Worm (Caenorhabditis elegans) whole organism, L1 larva: ENCODE results near the gene nlp-18.

Source experiments
- alr-1 ChIP-seq: fragments of 200-800 bp; sonication (Bioruptor generic); optimal IDR thresholded peaks from 2 replicates; lab custom pipeline; 2018; ENCODE audit warnings: borderline replicate concordance, mild to moderate bottlenecking, missing genetic modification characterization, missing compliant biosample characterization
- ama-1 ChIP-seq: fragments of 150-350 bp; optimal IDR thresholded peaks from 2 replicates; lab custom pipeline; 2014
- blmp-1 ChIP-seq: fragments of 150-350 bp; optimal IDR thresholded peaks from 2 replicates; lab custom pipeline; 2014; ENCODE audit warnings: missing biosample characterization, missing genetic modification characterization
- ceh-63 ChIP-seq: fragments of 200-800 bp; sonication (Bioruptor generic); optimal IDR thresholded peaks from 2 replicates; lab custom pipeline; 2018; ENCODE audit warnings: mild to moderate bottlenecking, missing genetic modification characterization, missing compliant biosample characterization
- ceh-82 ChIP-seq, 3 experiments: fragments of 150-350 bp in 1 of 3; sonication (generic microtip) in 2 of 3; optimal IDR thresholded peaks; 2 replicates each; lab custom pipeline; 2014 to 2017; ENCODE audit warnings: missing biosample characterization in 3 of 3, missing genetic modification characterization in 3 of 3
- dpl-1 ChIP-seq, 3 experiments: fragments of 150-350 bp in 2 of 3; sonication (generic microtip) in 1 of 3; optimal IDR thresholded peaks; 2 replicates each; lab custom pipeline; 2014 to 2017; ENCODE audit warnings: missing biosample characterization in 3 of 3, missing genetic modification characterization in 3 of 3, missing genetic modification reagents in 3 of 3
- dsc-1 ChIP-seq: sonication (generic microtip); optimal IDR thresholded peaks from 2 replicates; lab custom pipeline; 2016; ENCODE audit warnings: mild to moderate bottlenecking, missing genetic modification characterization, missing compliant biosample characterization
- efl-1 ChIP-seq, 4 experiments: fragments of 150-350 bp; optimal IDR thresholded peaks in 3 of 4; peaks in 1 of 4; 1 replicate in 1 of 4; 2 replicates in 3 of 4; lab custom pipeline; 2014; ENCODE audit warnings: missing biosample characterization in 2 of 4, missing genetic modification characterization in 2 of 4, missing genetic modification reagents in 2 of 4
- elt-3 ChIP-seq, 6 experiments: fragments of 150-350 bp in 1 of 6; sonication (generic microtip); optimal IDR thresholded peaks; 2 replicates each; lab custom pipeline; 2017 to 2018; ENCODE audit warnings: missing biosample characterization in 6 of 6, missing genetic modification characterization in 6 of 6, inconsistent platforms in 1 of 6
- fkh-10 ChIP-seq: sonication (generic microtip); optimal IDR thresholded peaks from 2 replicates; lab custom pipeline; 2017; ENCODE audit warnings: missing biosample characterization, missing genetic modification reagents, missing genetic modification characterization
- fkh-4 ChIP-seq: sonication (generic microtip); optimal IDR thresholded peaks from 2 replicates; lab custom pipeline; 2016; ENCODE audit warnings: missing compliant biosample characterization, missing genetic modification characterization, borderline replicate concordance
- fkh-8 ChIP-seq: sonication (generic microtip); optimal IDR thresholded peaks from 2 replicates; lab custom pipeline; 2016; ENCODE audit warnings: mild to moderate bottlenecking, missing genetic modification characterization, missing compliant biosample characterization
- fos-1 ChIP-seq: fragments of 150-350 bp; optimal IDR thresholded peaks from 2 replicates; lab custom pipeline; 2014; ENCODE audit warnings: missing biosample characterization, missing genetic modification characterization
- lin-13 ChIP-seq: fragments of 150-350 bp; optimal IDR thresholded peaks from 2 replicates; lab custom pipeline; 2014; ENCODE audit warnings: missing biosample characterization, missing genetic modification reagents, missing genetic modification characterization
- lin-14 ChIP-seq: fragments of 200-800 bp; sonication (Bioruptor generic); optimal IDR thresholded peaks from 2 replicates; lab custom pipeline; 2018; ENCODE audit warnings: mild to moderate bottlenecking, missing genetic modification characterization, moderate library complexity, missing compliant biosample characterization
- lin-35 ChIP-seq, 2 experiments: fragments of 150-350 bp; optimal IDR thresholded peaks; 2 replicates each; lab custom pipeline; 2014; ENCODE audit warnings: missing biosample characterization in 2 of 2, missing genetic modification characterization in 2 of 2, missing genetic modification reagents in 2 of 2
- lir-3 ChIP-seq: sonication (generic microtip); optimal IDR thresholded peaks from 2 replicates; lab custom pipeline; 2016; ENCODE audit warnings: mild to moderate bottlenecking, missing genetic modification characterization, moderate library complexity, missing compliant biosample characterization; ENCODE audit not compliant: poor library complexity
- mdl-1 ChIP-seq, 2 experiments: fragments of 150-350 bp; optimal IDR thresholded peaks; 2 replicates each; lab custom pipeline; 2014 to 2017; ENCODE audit warnings: missing biosample characterization in 2 of 2, missing genetic modification characterization in 2 of 2, inconsistent platforms in 1 of 2
- mep-1 ChIP-seq: fragments of 150-350 bp; optimal IDR thresholded peaks from 2 replicates; lab custom pipeline; 2014; ENCODE audit warnings: missing biosample characterization, missing genetic modification characterization
- nhr-20 ChIP-seq: sonication (generic microtip); optimal IDR thresholded peaks from 2 replicates; lab custom pipeline; 2016; ENCODE audit warnings: mild to moderate bottlenecking, missing genetic modification characterization, missing compliant biosample characterization
- nhr-237 ChIP-seq: fragments of 150-350 bp; optimal IDR thresholded peaks from 2 replicates; lab custom pipeline; 2014; ENCODE audit warnings: missing biosample characterization, missing genetic modification characterization
- nhr-47 ChIP-seq: sonication (generic microtip); optimal IDR thresholded peaks from 2 replicates; lab custom pipeline; 2016; ENCODE audit warnings: mild to moderate bottlenecking, missing genetic modification characterization, moderate library complexity, missing compliant biosample characterization
- nhr-76 ChIP-seq: sonication (generic microtip); optimal IDR thresholded peaks from 2 replicates; lab custom pipeline; 2017; ENCODE audit warnings: missing biosample characterization, missing genetic modification characterization
- nhr-85 ChIP-seq: sonication (generic microtip); peaks from one replicate; lab custom pipeline; 2016; ENCODE audit warnings: missing genetic modification characterization, inconsistent platforms, missing compliant biosample characterization
- pag-3 ChIP-seq: sonication (generic microtip); optimal IDR thresholded peaks from 2 replicates; lab custom pipeline; 2017; ENCODE audit warnings: missing genetic modification characterization, mild to moderate bottlenecking, missing compliant biosample characterization, antibody characterized with exemption, borderline replicate concordance; ENCODE audit not compliant: insufficient read depth
- rnt-1 ChIP-seq: sonication (generic microtip); optimal IDR thresholded peaks from 2 replicates; lab custom pipeline; 2016; ENCODE audit warnings: mild to moderate bottlenecking, missing genetic modification characterization, moderate library complexity, missing compliant biosample characterization
- sptf-1 ChIP-seq: fragments of 150-350 bp; optimal IDR thresholded peaks from 2 replicates; lab custom pipeline; 2014; ENCODE audit warnings: missing biosample characterization, missing genetic modification characterization
- unc-86 ChIP-seq: sonication (generic microtip); optimal IDR thresholded peaks from 2 replicates; lab custom pipeline; 2016; ENCODE audit warnings: missing genetic modification characterization, missing compliant biosample characterization

The nlp-18 gene

ce11 chrII:11030297-11030696 lies at the start of gene nlp-18:
Gene nlp-18 (minus strand): TSS chrII:11030397.
- TF ChIP-seq ceh-82 (tag; optimal IDR thresholded peaks at IDR 0.05; lab: Kevin White, UChicago) (no peak), pag-3 (no peak), nhr-20 (tag; lab: Kevin White, UChicago) (no peak), nhr-237 (tag; lab: Kevin White, UChicago) (no peak), sptf-1 (tag; lab: Kevin White, UChicago) (no peak), mdl-1 (tag; optimal IDR thresholded peaks at IDR 0.05; lab: Kevin White, UChicago) (no peak), efl-1 (optimal IDR thresholded peaks at IDR 0.05; lab: Kevin White, UChicago) (no peak), efl-1 (GFP tag; optimal IDR thresholded peaks at IDR 0.05 in 1 of 2; lab: Kevin White, UChicago) (no peak), blmp-1 (tag; lab: Kevin White, UChicago) (no peak)

ce11 chrII:11076550-11076949 lies 46.4 kb upstream of the nlp-18 start:
- TF ChIP-seq ceh-63 (GFP tag; lab: Kevin White, UChicago) (no peak), blmp-1 (tag; lab: Kevin White, UChicago) (peak; percentile 57), rnt-1 (tag; lab: Kevin White, UChicago) (peak; percentile 35), ama-1 (lab: Kevin White, UChicago) (no peak), lin-14 (peak; percentile 34), dsc-1 (tag; lab: Kevin White, UChicago) (no peak), nhr-85 (tag; lab: Kevin White, UChicago) (peak; percentile 0)

ce11 chrII:11072565-11072964 lies 42.4 kb upstream of the nlp-18 start:
- TF ChIP-seq lin-35 (GFP tag; optimal IDR thresholded peaks at IDR 0.05; lab: Kevin White, UChicago): no peak
- TF ChIP-seq efl-1 (optimal IDR thresholded peaks at IDR 0.05; lab: Kevin White, UChicago): no peak
- TF ChIP-seq efl-1 (GFP tag; optimal IDR thresholded peaks at IDR 0.05 in 1 of 2; lab: Kevin White, UChicago): peak in 1 of 2 experiments; percentile 37

DNA sequence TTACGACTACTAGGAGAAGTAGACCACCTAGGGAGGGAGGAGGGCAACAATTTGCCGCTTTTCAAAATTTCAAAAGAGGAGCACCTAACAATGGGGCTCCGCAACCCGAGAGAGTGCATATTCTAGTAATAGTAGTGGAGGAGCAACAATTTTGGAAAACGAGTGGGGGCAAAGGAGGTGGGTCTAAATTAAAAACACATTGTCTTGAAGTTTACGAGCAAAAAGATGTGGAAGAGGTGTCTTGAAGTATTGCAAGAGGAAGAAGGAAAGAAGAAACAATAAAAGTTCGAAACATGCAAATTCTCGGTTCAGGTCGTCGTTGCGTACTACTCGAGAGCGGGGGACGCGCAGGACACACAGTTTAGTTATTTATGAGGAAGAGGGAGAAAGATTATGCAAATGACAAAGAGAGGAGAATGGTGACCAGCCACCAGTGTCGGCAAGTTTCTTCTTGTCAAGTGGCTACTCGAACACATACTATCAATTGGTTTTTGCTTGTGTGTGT lies 34.0 kb upstream of the nlp-18 start:
- TF ChIP-seq dsc-1 (tag; lab: Kevin White, UChicago) (peak; percentile 79), lin-13 (GFP tag; lab: Kevin White, UChicago) (no peak), fkh-4 (tag; lab: Kevin White, UChicago) (peak; percentile 52), lin-14 (peak; percentile 11), fkh-10 (GFP tag; lab: Kevin White, UChicago) (peak; percentile 45), unc-86 (tag; lab: Kevin White, UChicago) (no peak), ama-1 (lab: Kevin White, UChicago) (no peak)

DNA sequence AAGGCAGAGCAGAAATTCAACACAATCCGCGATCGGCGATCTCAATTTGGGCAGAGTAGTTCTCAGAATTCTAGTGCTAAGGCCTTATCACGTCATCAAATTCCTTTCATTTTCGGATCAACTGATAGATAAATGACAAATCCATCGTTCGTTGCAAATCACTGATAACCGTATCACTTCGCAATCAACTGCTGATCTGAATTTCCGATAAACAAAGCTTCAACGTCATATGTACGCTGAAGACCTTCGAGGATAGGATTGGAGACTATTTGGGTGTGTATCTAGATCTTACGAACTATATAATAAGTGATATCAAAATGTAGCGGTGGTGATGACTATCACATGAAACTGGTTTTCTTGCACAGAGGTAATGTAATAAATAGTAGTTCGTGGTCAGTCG lies 27.1 kb upstream of the nlp-18 start:
- no peak for TF ChIP-seq dpl-1 (GFP tag; optimal IDR thresholded peaks at IDR 0.05; lab: Kevin White, UChicago)
- no peak for TF ChIP-seq efl-1 (optimal IDR thresholded peaks at IDR 0.05; lab: Kevin White, UChicago)
- peak in 1 of 2 experiments; percentile 13 for TF ChIP-seq efl-1 (GFP tag; optimal IDR thresholded peaks at IDR 0.05 in 1 of 2; lab: Kevin White, UChicago)
- no peak for TF ChIP-seq fkh-8 (tag; lab: Kevin White, UChicago)
- peak in 2 of 6 experiments; percentile 6 to 55 for TF ChIP-seq elt-3 (tag; optimal IDR thresholded peaks at IDR 0.05; lab: Kevin White, UChicago)
- TF ChIP-seq nhr-85 (tag; lab: Kevin White, UChicago): peak; percentile 52
- TF ChIP-seq blmp-1 (tag; lab: Kevin White, UChicago): peak; percentile 60
- TF ChIP-seq, all 84 proteins: peak for 4

- TF ChIP-seq alr-1 (tag; lab: Kevin White, UChicago): no peak
- TF ChIP-seq dsc-1 (tag; lab: Kevin White, UChicago): no peak
- no peak for TF ChIP-seq fos-1 (tag; lab: Kevin White, UChicago)
- no peak for TF ChIP-seq nhr-76 (tag; lab: Kevin White, UChicago)
- TF ChIP-seq mep-1: no peak
- no peak for TF ChIP-seq lir-3 (tag; lab: Kevin White, UChicago)
- no peak for TF ChIP-seq nhr-47 (tag; lab: Kevin White, UChicago)
- TF ChIP-seq nhr-20 (tag; lab: Kevin White, UChicago): no peak
These were observed 25.0 kb upstream of the nlp-18 start, which contains the start of gene F45E10.2 for ce11 chrII:11055223-11055622. Gene F45E10.2 (minus strand): TSS chrII:11055323.
